Worm (Caenorhabditis elegans): ENCODE results near the gene BE0003N10.6.

DNA sequence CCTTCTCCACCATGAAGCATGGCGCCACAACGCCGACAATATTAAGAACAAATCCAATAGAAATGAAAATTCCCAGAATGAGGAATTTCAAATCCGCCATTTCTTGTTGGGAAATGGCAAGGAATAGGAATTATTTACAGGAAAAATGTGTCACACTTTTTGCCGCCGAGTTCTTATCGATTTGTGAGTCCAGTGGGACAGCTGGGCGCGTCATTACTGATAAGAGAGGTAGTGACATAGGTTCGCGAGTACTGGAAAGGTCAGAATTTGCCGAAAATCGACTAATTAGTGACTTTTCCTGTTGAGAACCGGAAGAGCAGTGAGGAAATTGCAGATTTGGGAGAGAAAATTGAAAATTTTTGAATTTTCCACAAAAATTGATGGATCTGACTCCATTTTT lies 31.6 kb downstream of the BE0003N10.6 start:
- TF ChIP-seq lsy-2 (tag; optimal IDR thresholded peaks at IDR 0.05) (no peak), nhr-47 (tag; optimal IDR thresholded peaks at IDR 0.05) (no peak), nhr-11 (tag; optimal IDR thresholded peaks at IDR 0.05) (no peak), ceh-63 (GFP tag; optimal IDR thresholded peaks at IDR 0.05) (no peak), nhr-76 (tag; optimal IDR thresholded peaks at IDR 0.05) (no peak), nhr-90 (tag; optimal IDR thresholded peaks at IDR 0.05; ENCODE audit: poor library complexity) (no peak)

All from whole organism, L1 larva.